Worm (Caenorhabditis elegans) whole organism, mixed stage, embryonic: ENCODE data around the gene K08H2.4.

ENCODE experiments used
- bed-3 ChIP-seq: fragments of 200-800 bp; sonication (Bioruptor generic); optimal IDR thresholded peaks from 3 replicates; lab custom pipeline; 2018; ENCODE audit warnings: mild to moderate bottlenecking, missing genetic modification characterization, moderate library complexity, missing compliant biosample characterization
- ceh-83 ChIP-seq: fragments of 200-800 bp; sonication (Bioruptor generic); optimal IDR thresholded peaks from 2 replicates; lab custom pipeline; 2018; ENCODE audit warnings: mild to moderate bottlenecking, missing genetic modification characterization, missing compliant biosample characterization
- mep-1 ChIP-seq: fragments of 150-350 bp; optimal IDR thresholded peaks from 2 replicates; lab custom pipeline; 2017; ENCODE audit warnings: missing biosample characterization, missing genetic modification reagents, missing genetic modification characterization, inconsistent platforms
- nhr-12 ChIP-seq: fragments of 150-350 bp; optimal IDR thresholded peaks from 2 replicates; lab custom pipeline; 2014; ENCODE audit warnings: missing biosample characterization, missing genetic modification characterization
- nhr-2 ChIP-seq: fragments of 150-350 bp; optimal IDR thresholded peaks from 2 replicates; lab custom pipeline; 2014; ENCODE audit warnings: missing biosample characterization, missing genetic modification characterization
- nhr-76 ChIP-seq: sonication (generic microtip); optimal IDR thresholded peaks from 2 replicates; lab custom pipeline; 2017; ENCODE audit warnings: missing biosample characterization, missing genetic modification characterization
- pha-4 ChIP-seq: fragments of 150-350 bp; optimal IDR thresholded peaks from 2 replicates; lab custom pipeline; 2018; ENCODE audit warnings: missing biosample characterization, missing genetic modification reagents, missing genetic modification characterization
- ztf-11 ChIP-seq: fragments of 150-350 bp; optimal IDR thresholded peaks from 2 replicates; lab custom pipeline; 2014; ENCODE audit warnings: missing biosample characterization, missing genetic modification characterization

DNA sequence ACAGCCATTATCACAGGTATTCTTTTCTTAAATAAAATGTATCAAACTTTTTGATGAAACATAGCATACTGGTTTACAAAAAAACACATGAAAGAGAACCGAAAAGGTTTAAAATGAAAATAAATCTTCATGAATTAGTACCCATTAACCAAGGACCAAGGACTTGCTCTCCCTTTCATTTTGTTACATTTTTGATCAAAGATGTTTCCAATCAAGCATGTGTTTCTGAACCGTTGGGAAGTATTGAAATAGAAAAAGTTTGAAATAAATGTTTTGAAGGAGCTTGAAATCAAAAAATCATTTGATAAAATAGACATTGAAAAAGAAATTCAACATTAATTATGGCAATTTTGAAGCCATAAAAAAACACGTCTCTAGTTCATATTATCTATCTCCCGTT lies 25.8 kb upstream of the K08H2.4 start:
- TF ChIP-seq ztf-11 (tag; lab: Kevin White, UChicago) (no peak), nhr-12 (tag; lab: Kevin White, UChicago) (no peak), nhr-2 (tag; lab: Kevin White, UChicago) (no peak), nhr-76 (no peak), pha-4 (tag; lab: Kevin White, UChicago) (no peak), bed-3 (GFP tag; lab: Kevin White, UChicago) (no peak), ceh-83 (no peak), mep-1 (no peak)
